Worm (Caenorhabditis elegans) whole organism, young adult: ENCODE results near the gene fard-1.

Experiments used
- B0019.2 ChIP-seq: fragments of 200-800 bp; sonication (Bioruptor generic); conservative IDR thresholded peaks from 2 replicates; pipeline ENCODE4 v1.3.6; 2022; ENCODE audit warnings: missing genetic modification reagents, missing genetic modification characterization, missing compliant biosample characterization
- B0035.1 ChIP-seq: sonication (generic microtip); optimal IDR thresholded peaks from 2 replicates; lab custom pipeline; 2016; ENCODE audit warnings: missing genetic modification characterization, mild to moderate bottlenecking, missing compliant biosample characterization, missing genotype, missing genetic modification reagents
- B0336.3 ChIP-seq: fragments of 200-800 bp; sonication (Bioruptor generic); IDR thresholded peaks from 2 replicates; pipeline ENCODE4 v1.3.6; 2022; ENCODE audit warnings: missing genetic modification characterization, missing compliant biosample characterization
- C06A6.2 ChIP-seq: fragments of 200-800 bp; sonication (Bioruptor generic); conservative IDR thresholded peaks from 2 replicates; pipeline ENCODE4 v1.3.6; 2022; ENCODE audit warnings: missing genetic modification characterization, missing compliant biosample characterization
- F37B4.10 ChIP-seq: fragments of 200-800 bp; sonication (Bioruptor generic); IDR thresholded peaks from 2 replicates; pipeline ENCODE4 v1.3.6; 2022; ENCODE audit warnings: missing genetic modification characterization, missing compliant biosample characterization
- K11D2.4 ChIP-seq: fragments of 200-800 bp; sonication (Bioruptor generic); IDR thresholded peaks from 2 replicates; pipeline ENCODE4 v1.3.6; 2022; ENCODE audit warnings: missing genetic modification reagents, missing genetic modification characterization, missing compliant biosample characterization
- Y53F4B.3 ChIP-seq: fragments of 200-800 bp; sonication (Bioruptor generic); IDR thresholded peaks from 2 replicates; pipeline ENCODE4 v1.3.6; 2022; ENCODE audit warnings: missing genetic modification reagents, missing genetic modification characterization, missing compliant biosample characterization
- Y67H2A.10 ChIP-seq: fragments of 200-800 bp; sonication (Bioruptor generic); conservative IDR thresholded peaks from 2 replicates; pipeline ENCODE4 v1.3.6; 2022; ENCODE audit warnings: missing genetic modification reagents, missing genetic modification characterization, missing compliant biosample characterization
- bed-2 ChIP-seq: fragments of 200-800 bp; sonication (Bioruptor generic); IDR thresholded peaks from 2 replicates; pipeline ENCODE4 v1.3.6; 2022; ENCODE audit warnings: missing genetic modification reagents, missing genetic modification characterization, missing compliant biosample characterization
- cebp-1 ChIP-seq, 2 experiments: fragments of 200-800 bp in 1 of 2; sonication (Bioruptor generic) in 1 of 2; sonication (generic microtip) in 1 of 2; IDR thresholded peaks in 1 of 2; optimal IDR thresholded peaks in 1 of 2; 2 replicates each; pipeline versions ENCODE4 v1.3.6 to Lab custom; 2017 to 2022; ENCODE audit warnings: missing compliant biosample characterization in 2 of 2, missing genetic modification characterization in 2 of 2, mild to moderate bottlenecking in 1 of 2, missing genetic modification reagents in 1 of 2, moderate library complexity in 1 of 2
- ceh-58 ChIP-seq: fragments of 200-800 bp; sonication (Bioruptor generic); IDR thresholded peaks from 2 replicates; pipeline ENCODE4 v1.3.6; 2022; ENCODE audit warnings: missing genetic modification characterization, missing compliant biosample characterization
- die-1 ChIP-seq: sonication (generic microtip); optimal IDR thresholded peaks from 2 replicates; lab custom pipeline; 2016; ENCODE audit warnings: missing genotype, mild to moderate bottlenecking, missing genetic modification characterization, missing compliant biosample characterization
- dox-1 ChIP-seq: fragments of 200-800 bp; sonication (Bioruptor generic); IDR thresholded peaks from 2 replicates; pipeline ENCODE4 v1.3.6; 2022; ENCODE audit warnings: missing genetic modification reagents, missing genetic modification characterization, missing compliant biosample characterization
- dpff-1 ChIP-seq: sonication (generic microtip); optimal IDR thresholded peaks from 2 replicates; lab custom pipeline; 2017; ENCODE audit warnings: mild to moderate bottlenecking, missing genetic modification characterization, missing compliant biosample characterization
- dpl-1 ChIP-seq: fragments of 150-350 bp; optimal IDR thresholded peaks from 2 replicates; lab custom pipeline; 2014; ENCODE audit warnings: missing biosample characterization, missing genetic modification reagents, missing genetic modification characterization
- efl-1 ChIP-seq: fragments of 150-350 bp; optimal IDR thresholded peaks from 2 replicates; lab custom pipeline; 2014; ENCODE audit warnings: missing biosample characterization, missing genetic modification reagents, missing genetic modification characterization
- egrh-3 ChIP-seq: fragments of 200-800 bp; sonication (Bioruptor generic); IDR thresholded peaks from 2 replicates; pipeline ENCODE4 v1.3.6; 2022; ENCODE audit warnings: missing genetic modification reagents, missing genetic modification characterization, missing compliant biosample characterization
- hsf-1 ChIP-seq: fragments of 200-800 bp; sonication (Bioruptor generic); IDR thresholded peaks from 2 replicates; pipeline ENCODE4 v1.3.6; 2022; ENCODE audit warnings: missing genetic modification reagents, missing genetic modification characterization, missing compliant biosample characterization
- lag-1 ChIP-seq: fragments of 200-800 bp; sonication (Bioruptor generic); IDR thresholded peaks from 2 replicates; pipeline ENCODE4 v1.3.6; 2022; ENCODE audit warnings: missing genetic modification reagents, missing genetic modification characterization, missing compliant biosample characterization
- let-607 ChIP-seq, 2 experiments: fragments of 200-800 bp in 1 of 2; sonication (Bioruptor generic) in 1 of 2; sonication (generic microtip) in 1 of 2; optimal IDR thresholded peaks; 2 replicates each; lab custom pipeline; 2016 to 2018; ENCODE audit warnings: mild to moderate bottlenecking in 2 of 2, missing compliant biosample characterization in 2 of 2, missing genetic modification characterization in 2 of 2, moderate library complexity in 2 of 2, missing genotype in 1 of 2
- lin-26 ChIP-seq: fragments of 200-800 bp; sonication (Bioruptor generic); IDR thresholded peaks from 2 replicates; pipeline ENCODE4 v1.3.6; 2022; ENCODE audit warnings: missing genetic modification reagents, missing genetic modification characterization, missing compliant biosample characterization
- lir-1 ChIP-seq: fragments of 200-800 bp; sonication (Bioruptor generic); conservative IDR thresholded peaks from 2 replicates; pipeline ENCODE4 v1.3.6; 2022; ENCODE audit warnings: missing genetic modification reagents, missing genetic modification characterization, missing compliant biosample characterization
- lsl-1 ChIP-seq: fragments of 200-800 bp; sonication (Bioruptor generic); optimal IDR thresholded peaks from 2 replicates; lab custom pipeline; 2018; ENCODE audit warnings: mild to moderate bottlenecking, missing genetic modification characterization, moderate library complexity, missing compliant biosample characterization
- nfya-1 ChIP-seq: sonication (generic microtip); optimal IDR thresholded peaks from 2 replicates; lab custom pipeline; 2017; ENCODE audit warnings: antibody characterized with exemption, missing compliant biosample characterization, missing genetic modification characterization, borderline replicate concordance; ENCODE audit not compliant: insufficient read depth
- nhr-27 ChIP-seq: fragments of 200-800 bp; sonication (Bioruptor generic); optimal IDR thresholded peaks from 2 replicates; lab custom pipeline; 2018; ENCODE audit warnings: mild to moderate bottlenecking, missing genetic modification characterization, moderate library complexity, missing compliant biosample characterization
- nhr-90 ChIP-seq: sonication (generic microtip); optimal IDR thresholded peaks from 2 replicates; lab custom pipeline; 2016; ENCODE audit warnings: missing genotype, mild to moderate bottlenecking, missing genetic modification characterization, missing compliant biosample characterization
- snpc-4 ChIP-seq, 5 experiments: fragments of 150-350 bp in 1 of 5; sonication (generic microtip) in 4 of 5; optimal IDR thresholded peaks; 2 replicates each; lab custom pipeline; 2014 to 2018; ENCODE audit warnings: missing genetic modification characterization in 5 of 5, missing biosample characterization in 3 of 5, antibody characterized with exemption in 2 of 5, mild to moderate bottlenecking in 2 of 5, missing compliant biosample characterization in 2 of 5, missing genotype in 2 of 5, moderate library complexity in 2 of 5, missing genetic modification reagents in 1 of 5
- somi-1 ChIP-seq: fragments of 200-800 bp; sonication (Bioruptor generic); optimal IDR thresholded peaks from 2 replicates; lab custom pipeline; 2018; ENCODE audit warnings: mild to moderate bottlenecking, missing genetic modification characterization, missing compliant biosample characterization
- tbp1 ChIP-seq: fragments of 200-800 bp; sonication (Bioruptor generic); optimal IDR thresholded peaks from 2 replicates; lab custom pipeline; 2018; ENCODE audit warnings: mild to moderate bottlenecking, missing genetic modification characterization, missing compliant biosample characterization
- zfh-2 ChIP-seq: fragments of 200-800 bp; sonication (Bioruptor generic); conservative IDR thresholded peaks from 2 replicates; pipeline ENCODE4 v1.3.6; 2022; ENCODE audit warnings: missing genetic modification reagents, missing genetic modification characterization, missing compliant biosample characterization
- ztf-22 ChIP-seq: fragments of 200-800 bp; sonication (Bioruptor generic); optimal IDR thresholded peaks from 2 replicates; lab custom pipeline; 2018; ENCODE audit warnings: mild to moderate bottlenecking, missing genetic modification characterization, moderate library complexity, missing compliant biosample characterization
- ztf-25 ChIP-seq: fragments of 200-800 bp; sonication (Bioruptor generic); IDR thresholded peaks from 2 replicates; pipeline ENCODE4 v1.3.6; 2022; ENCODE audit warnings: missing genetic modification reagents, missing genetic modification characterization, missing compliant biosample characterization
- ztf-26 ChIP-seq: sonication (generic microtip); optimal IDR thresholded peaks from 2 replicates; lab custom pipeline; 2017; ENCODE audit warnings: missing genetic modification characterization, missing compliant biosample characterization

The fard-1 gene

DNA sequence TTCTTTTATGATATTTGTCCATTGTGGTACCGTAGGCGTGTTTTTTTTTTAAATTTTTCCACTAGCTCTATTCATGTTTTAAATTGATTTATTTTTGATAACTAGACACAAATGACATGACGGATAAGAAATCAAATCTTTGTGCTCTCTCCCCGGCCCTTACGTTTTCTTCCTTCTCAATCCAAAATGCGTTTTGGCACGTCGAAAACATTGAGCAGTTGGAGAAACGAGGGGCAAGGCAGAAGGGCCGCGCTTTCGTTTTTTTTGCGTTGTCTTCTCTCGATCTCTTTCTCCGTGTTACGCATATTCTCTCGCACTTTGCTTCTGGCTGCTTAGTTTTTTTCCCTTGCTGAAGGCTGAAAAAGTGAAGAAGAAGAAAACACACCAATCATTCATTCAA lies 5.9 kb downstream of the fard-1 start:
- TF ChIP-seq Y67H2A.10 (GFP tag; lab: Robert Waterston, UW) (no peak), cebp-1 (GFP tag; IDR thresholded peaks at IDR 0.05; lab: Robert Waterston, UW) (no peak), cebp-1 (tag; optimal IDR thresholded peaks at IDR 0.05; lab: Kevin White, UChicago) (peak; percentile 8)

- TF ChIP-seq C06A6.2 (GFP tag; lab: Robert Waterston, UW) (no peak), nhr-27 (tag; lab: Kevin White, UChicago) (no peak), snpc-4 (GFP tag; optimal IDR thresholded peaks at IDR 0.05; lab: Kevin White, UChicago) (no peak), snpc-4 (tag; optimal IDR thresholded peaks at IDR 0.05; lab: Kevin White, UChicago) (no peak), B0035.1 (tag; lab: Kevin White, UChicago) (no peak), let-607 (tag; optimal IDR thresholded peaks at IDR 0.05; lab: Kevin White, UChicago) (no peak), lir-1 (GFP tag; lab: Robert Waterston, UW) (no peak), Y53F4B.3 (GFP tag; lab: Robert Waterston, UW) (no peak), B0336.3 (no peak), dpff-1 (tag; lab: Kevin White, UChicago) (no peak), zfh-2 (GFP tag; lab: Robert Waterston, UW) (no peak), lsl-1 (GFP tag; lab: Kevin White, UChicago) (no peak), dox-1 (GFP tag; lab: Robert Waterston, UW) (no peak), K11D2.4 (GFP tag; lab: Robert Waterston, UW) (no peak), ztf-25 (GFP tag; lab: Robert Waterston, UW) (no peak), somi-1 (GFP tag; lab: Kevin White, UChicago) (no peak), Y67H2A.10 (GFP tag; lab: Robert Waterston, UW) (no peak), lin-26 (GFP tag; lab: Robert Waterston, UW) (no peak)
- TF ChIP-seq, all 124 proteins: peak for 0
These were observed 6.4 kb downstream of the fard-1 start for ce11 chrX:2939526-2939925.

- TF ChIP-seq F37B4.10 (GFP tag; lab: Robert Waterston, UW) (no peak), ztf-22 (GFP tag; lab: Kevin White, UChicago) (no peak), ztf-26 (tag; lab: Kevin White, UChicago) (no peak), bed-2 (GFP tag; lab: Robert Waterston, UW) (no peak), lag-1 (GFP tag; lab: Robert Waterston, UW) (no peak)
- TF ChIP-seq, all 124 proteins: peak for 0
These were observed 7.4 kb downstream of the fard-1 start, which contains the start of gene pfk-1.1 for ce11 chrX:2940572-2940971. Gene pfk-1.1, plus strand, starts transcription at chrX:2940872.

DNA sequence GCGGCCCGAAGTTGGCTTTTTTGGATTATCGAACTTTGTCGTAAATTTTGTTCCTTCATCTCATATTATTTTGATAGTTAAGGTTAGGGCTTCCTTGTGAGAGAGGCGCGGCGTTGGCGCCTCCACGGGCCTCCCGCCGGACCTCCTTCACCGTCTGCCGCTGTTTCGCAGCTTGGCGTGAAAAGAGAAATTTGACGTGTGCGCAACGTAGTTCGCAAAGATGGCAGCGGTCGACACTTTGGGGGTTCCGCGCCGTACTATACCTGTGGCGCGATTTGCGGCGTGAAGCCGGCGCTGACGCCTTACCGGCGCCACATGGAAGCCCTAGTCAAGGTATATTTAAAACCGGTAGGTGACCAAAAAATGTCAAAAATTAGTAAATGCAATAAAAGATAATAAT lies 9.2 kb downstream of the fard-1 start:
- TF ChIP-seq efl-1 (GFP tag; lab: Kevin White, UChicago) (no peak), snpc-4 (GFP tag; optimal IDR thresholded peaks at IDR 0.05; lab: Kevin White, UChicago) (no peak), snpc-4 (tag; optimal IDR thresholded peaks at IDR 0.05; lab: Kevin White, UChicago) (peak in 2 of 4 experiments; percentile 41 to 60), egrh-3 (GFP tag; lab: Robert Waterston, UW) (peak; percentile 30; the same call in 1 of the 2 replicates), B0019.2 (no peak), zfh-2 (GFP tag; lab: Robert Waterston, UW) (peak; percentile 82), C06A6.2 (GFP tag; lab: Robert Waterston, UW) (0 out of 2 replicates have a peak, but pooled peaks have one; percentile 14), nfya-1 (tag; lab: Kevin White, UChicago) (no peak), hsf-1 (GFP tag; lab: Robert Waterston, UW) (no peak), dpl-1 (GFP tag; lab: Kevin White, UChicago) (no peak), ceh-58 (GFP tag; lab: Robert Waterston, UW) (no peak), nhr-90 (tag; lab: Kevin White, UChicago) (no peak), ztf-22 (GFP tag; lab: Kevin White, UChicago) (no peak), tbp1 (GFP tag; lab: Kevin White, UChicago) (no peak), die-1 (no peak), ztf-25 (GFP tag; lab: Robert Waterston, UW) (no peak)
